Worm (Caenorhabditis elegans) whole organism, L1 larva: ENCODE data around the gene Y57E12B.1.

Source experiments
- alr-1 ChIP-seq: fragments of 200-800 bp; sonication (Bioruptor generic); optimal IDR thresholded peaks from 2 replicates; lab custom pipeline; 2018; ENCODE audit warnings: borderline replicate concordance, mild to moderate bottlenecking, missing genetic modification characterization, missing compliant biosample characterization
- blmp-1 ChIP-seq: fragments of 150-350 bp; optimal IDR thresholded peaks from 2 replicates; lab custom pipeline; 2014; ENCODE audit warnings: missing biosample characterization, missing genetic modification characterization
- ceh-90 ChIP-seq: sonication (generic microtip); optimal IDR thresholded peaks from 2 replicates; lab custom pipeline; 2016; ENCODE audit warnings: missing genetic modification characterization, missing compliant biosample characterization
- efl-1 ChIP-seq, 4 experiments: fragments of 150-350 bp; optimal IDR thresholded peaks in 3 of 4; peaks in 1 of 4; 1 replicate in 1 of 4; 2 replicates in 3 of 4; lab custom pipeline; 2014; ENCODE audit warnings: missing biosample characterization in 2 of 4, missing genetic modification characterization in 2 of 4, missing genetic modification reagents in 2 of 4
- egl-13 ChIP-seq: sonication (generic microtip); optimal IDR thresholded peaks from 2 replicates; lab custom pipeline; 2016; ENCODE audit warnings: missing genotype, missing genetic modification reagents, missing genetic modification characterization, missing compliant biosample characterization
- fkh-4 ChIP-seq: sonication (generic microtip); optimal IDR thresholded peaks from 2 replicates; lab custom pipeline; 2016; ENCODE audit warnings: missing compliant biosample characterization, missing genetic modification characterization, borderline replicate concordance
- mdl-1 ChIP-seq, 2 experiments: fragments of 150-350 bp; optimal IDR thresholded peaks; 2 replicates each; lab custom pipeline; 2014 to 2017; ENCODE audit warnings: missing biosample characterization in 2 of 2, missing genetic modification characterization in 2 of 2, inconsistent platforms in 1 of 2
- rnt-1 ChIP-seq: sonication (generic microtip); optimal IDR thresholded peaks from 2 replicates; lab custom pipeline; 2016; ENCODE audit warnings: mild to moderate bottlenecking, missing genetic modification characterization, moderate library complexity, missing compliant biosample characterization
- unc-86 ChIP-seq: sonication (generic microtip); optimal IDR thresholded peaks from 2 replicates; lab custom pipeline; 2016; ENCODE audit warnings: missing genetic modification characterization, missing compliant biosample characterization
- vab-15 ChIP-seq: sonication (generic microtip); optimal IDR thresholded peaks from 2 replicates; lab custom pipeline; 2017; ENCODE audit warnings: missing genotype, mild to moderate bottlenecking, missing genetic modification characterization, missing compliant biosample characterization
- zag-1 ChIP-seq: fragments of 150-350 bp; optimal IDR thresholded peaks from 2 replicates; lab custom pipeline; 2014; ENCODE audit warnings: missing biosample characterization, missing genetic modification characterization

Y57E12B.1 gene

ce11 chrV:6993999-6994398 is 45.7 kb downstream of the Y57E12B.1 start (continued):
- TF ChIP-seq rnt-1: no peak
- no peak for TF ChIP-seq alr-1 (tag; lab: Kevin White, UChicago)
- no peak for TF ChIP-seq vab-15 (tag; lab: Kevin White, UChicago)
- no peak for TF ChIP-seq ceh-90 (tag; lab: Kevin White, UChicago)
- no peak for TF ChIP-seq fkh-4 (tag; lab: Kevin White, UChicago)
- TF ChIP-seq zag-1 (tag; lab: Kevin White, UChicago): no peak
- no peak for TF ChIP-seq egl-13 (tag; lab: Kevin White, UChicago)
- peak; percentile 76 for TF ChIP-seq blmp-1
- TF ChIP-seq, all 84 proteins: peak for 27

- TF ChIP-seq efl-1 (optimal IDR thresholded peaks at IDR 0.05; lab: Kevin White, UChicago): no peak
- peak in 1 of 2 experiments; percentile 37 for TF ChIP-seq efl-1 (GFP tag; optimal IDR thresholded peaks at IDR 0.05 in 1 of 2; lab: Kevin White, UChicago)
- no peak for TF ChIP-seq mdl-1 (tag; optimal IDR thresholded peaks at IDR 0.05; lab: Kevin White, UChicago)
- TF ChIP-seq egl-13 (tag; lab: Kevin White, UChicago): no peak
- no peak for TF ChIP-seq unc-86 (tag; lab: Kevin White, UChicago)
These were observed 48.8 kb downstream of the Y57E12B.1 start, which contains the start of gene nhr-107 for ce11 chrV:6997041-6997552. nhr-107 (minus strand) TSS chrV:6997091.
